Worm (Caenorhabditis elegans): ENCODE data around the gene C17G10.13.
"Not testable (repeated sequence)": the region's sequence is repeated elsewhere in the genome, so short reads cannot be mapped to it uniquely, and the experiment has no call there.

The C17G10.13 gene

DNA sequence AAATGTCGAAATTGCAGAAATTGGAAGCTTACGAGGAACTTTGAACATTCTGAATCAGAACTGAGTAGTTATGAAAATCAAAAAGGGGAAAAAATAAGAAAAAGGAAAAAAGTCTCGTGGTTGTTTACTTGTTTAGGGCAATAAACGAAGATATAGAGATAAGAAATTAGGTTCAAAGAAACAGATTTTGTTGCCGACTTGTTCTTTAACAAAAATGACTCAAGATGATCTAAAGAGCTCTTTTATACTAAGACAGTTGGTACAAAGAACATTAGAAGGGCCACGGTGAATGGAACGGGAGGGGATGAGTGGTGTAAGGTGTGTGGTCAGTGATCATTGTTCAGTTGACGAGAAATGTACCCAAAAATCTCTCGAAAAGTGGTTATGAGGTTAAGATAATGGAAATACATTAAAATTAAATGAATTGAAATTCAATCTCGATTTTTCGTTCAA is 42.1 kb downstream of the C17G10.13 start, which contains the start of gene acdh-2:
Gene acdh-2, minus strand, starts transcription at position 51 of the 453 bp plus-strand sequence.
- no peak for TF ChIP-seq T22C8.4 (GFP tag; IDR thresholded peaks at IDR 0.05)
- no peak for TF ChIP-seq med-1 (GFP tag; optimal IDR thresholded peaks at IDR 0.05; ENCODE audit: insufficient read depth)
- TF ChIP-seq ref-1 (GFP tag; conservative IDR thresholded peaks at IDR 0.05) = no peak
- no peak for TF ChIP-seq cog-1 (tag; optimal IDR thresholded peaks at IDR 0.05)
- TF ChIP-seq ztf-29 (GFP tag; IDR thresholded peaks at IDR 0.05) = no peak
- no peak for TF ChIP-seq klf-2 (GFP tag; conservative IDR thresholded peaks at IDR 0.05)
- TF ChIP-seq flt-1 (GFP tag; IDR thresholded peaks at IDR 0.05) = no peak
- TF ChIP-seq ztf-23 (GFP tag; IDR thresholded peaks at IDR 0.05) = no peak

ce11 chrII:5544764-5545163 is 44.8 kb downstream of the C17G10.13 start, which contains the start of gene ins-13:
Gene ins-13 (minus strand): TSS chrII:5544864.
- TF ChIP-seq T22C8.4 (GFP tag; IDR thresholded peaks at IDR 0.05) (no peak), ztf-23 (GFP tag; IDR thresholded peaks at IDR 0.05) (no peak), flt-1 (GFP tag; IDR thresholded peaks at IDR 0.05) (no peak), ref-1 (GFP tag; conservative IDR thresholded peaks at IDR 0.05) (no peak), med-1 (GFP tag; optimal IDR thresholded peaks at IDR 0.05; ENCODE audit: insufficient read depth) (no peak), klf-2 (GFP tag; conservative IDR thresholded peaks at IDR 0.05) (no peak), tab-1 (GFP tag; IDR thresholded peaks at IDR 0.05) (no peak), cog-1 (tag; optimal IDR thresholded peaks at IDR 0.05) (no peak), ztf-29 (GFP tag; IDR thresholded peaks at IDR 0.05) (no peak)

DNA sequence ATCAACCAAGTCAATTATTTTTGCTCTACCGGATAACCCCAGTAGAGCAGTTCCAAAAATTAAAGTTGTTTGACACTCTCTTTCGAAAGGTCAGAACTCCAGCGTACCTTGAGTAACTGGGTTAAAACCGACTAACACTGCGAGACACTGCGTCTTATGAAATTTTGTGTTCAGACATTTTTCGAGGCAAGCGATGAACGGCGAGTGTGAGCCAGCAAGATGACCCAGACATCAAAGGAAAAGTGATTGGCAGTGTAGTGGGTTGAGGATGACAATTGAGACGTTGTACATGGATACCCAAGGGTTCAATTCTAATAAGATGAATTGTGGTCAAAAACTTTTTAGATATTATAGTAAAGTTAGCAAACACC is 45.5 kb downstream of the C17G10.13 start:
- TF ChIP-seq T22C8.4 (GFP tag; IDR thresholded peaks at IDR 0.05) (no peak), ztf-23 (GFP tag; IDR thresholded peaks at IDR 0.05) (no peak), ztf-29 (GFP tag; IDR thresholded peaks at IDR 0.05) (no peak), med-1 (GFP tag; optimal IDR thresholded peaks at IDR 0.05; ENCODE audit: insufficient read depth) (no peak), tab-1 (GFP tag; IDR thresholded peaks at IDR 0.05) (no peak), klf-2 (GFP tag; conservative IDR thresholded peaks at IDR 0.05) (no peak), ref-1 (GFP tag; conservative IDR thresholded peaks at IDR 0.05) (no peak), cog-1 (tag; optimal IDR thresholded peaks at IDR 0.05) (no peak), flt-1 (GFP tag; IDR thresholded peaks at IDR 0.05) (no peak)

- TF ChIP-seq cog-1 (tag; optimal IDR thresholded peaks at IDR 0.05) = peak; percentile 95
- TF ChIP-seq klf-2 (GFP tag; conservative IDR thresholded peaks at IDR 0.05) = no peak; the same call in none of the 2 replicates
- 0 out of 2 replicates have a peak, but pooled peaks have one; percentile 40 for TF ChIP-seq ztf-29 (GFP tag; IDR thresholded peaks at IDR 0.05)
- TF ChIP-seq T22C8.4 (GFP tag; IDR thresholded peaks at IDR 0.05) = peak; percentile 64
- peak; percentile 53; the same call in 1 of the 2 replicates for TF ChIP-seq ref-1 (GFP tag; conservative IDR thresholded peaks at IDR 0.05)
- peak; percentile 82 for TF ChIP-seq tab-1 (GFP tag; IDR thresholded peaks at IDR 0.05)
- TF ChIP-seq ztf-23 (GFP tag; IDR thresholded peaks at IDR 0.05) = peak; percentile 84
- TF ChIP-seq med-1 (GFP tag; optimal IDR thresholded peaks at IDR 0.05; ENCODE audit: insufficient read depth) = peak; percentile 60
- TF ChIP-seq flt-1 (GFP tag; IDR thresholded peaks at IDR 0.05) = peak; percentile 93
Observed at ce11 chrII:5543476-5544144, 46.0 kb downstream of the C17G10.13 start.

DNA sequence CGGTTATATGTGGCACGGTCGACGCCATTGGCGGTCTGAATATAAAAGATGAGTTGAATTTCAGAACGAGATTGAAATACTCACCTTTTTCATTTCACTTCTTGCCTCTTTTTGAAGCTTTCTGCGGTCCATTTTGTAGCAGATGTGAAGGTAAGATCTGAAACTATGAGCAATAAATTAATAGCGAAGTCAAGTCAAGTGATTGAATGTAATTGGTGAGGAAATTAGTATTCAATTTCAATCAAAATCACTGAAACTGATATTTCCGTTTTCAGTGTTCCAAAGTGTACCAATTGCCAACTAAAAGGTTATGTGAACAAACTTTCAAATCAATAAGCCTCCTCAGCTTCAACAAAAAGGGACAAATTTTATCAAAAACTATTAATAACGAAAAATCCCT is 47.9 kb downstream of the C17G10.13 start, which contains the start of gene C17C3.24:
Gene C17C3.24, minus strand, starts transcription at position 101 of the 400 bp plus-strand sequence.
- TF ChIP-seq klf-2 (GFP tag; conservative IDR thresholded peaks at IDR 0.05) (no peak), cog-1 (tag; optimal IDR thresholded peaks at IDR 0.05) (no peak), flt-1 (GFP tag; IDR thresholded peaks at IDR 0.05) (no peak), med-1 (GFP tag; optimal IDR thresholded peaks at IDR 0.05; ENCODE audit: insufficient read depth) (no peak), ztf-23 (GFP tag; IDR thresholded peaks at IDR 0.05) (no peak), tab-1 (GFP tag; IDR thresholded peaks at IDR 0.05) (no peak), ref-1 (GFP tag; conservative IDR thresholded peaks at IDR 0.05) (no peak), ztf-29 (GFP tag; IDR thresholded peaks at IDR 0.05) (no peak), T22C8.4 (GFP tag; IDR thresholded peaks at IDR 0.05) (no peak)

DNA sequence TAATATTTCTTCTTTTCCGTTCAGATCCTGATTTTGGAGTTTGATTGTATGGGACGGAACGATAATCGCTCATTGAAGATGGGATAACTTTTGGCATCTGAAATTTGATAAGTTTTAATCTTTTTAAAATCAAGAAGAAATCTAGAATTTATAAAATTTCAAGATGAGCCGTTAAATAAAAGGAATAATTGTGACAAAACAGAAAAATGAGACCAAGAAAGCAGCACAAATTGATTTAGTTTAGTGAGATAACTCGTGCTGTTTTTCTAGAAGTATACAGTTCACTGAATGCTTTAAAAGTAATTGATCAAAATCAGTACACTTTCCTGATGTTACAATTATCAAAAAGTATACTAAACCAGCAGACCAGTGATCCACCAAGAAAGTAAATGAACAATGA is 49.5 kb downstream of the C17G10.13 start, which contains the start of gene hlh-27:
Gene hlh-27, minus strand, starts transcription at position 101 of the 400 bp plus-strand sequence.
- TF ChIP-seq flt-1, ztf-23, ztf-29 (GFP tag; IDR thresholded peaks at IDR 0.05): not testable (repeated sequence)

Data from whole organism, midembryonic.